Worm (Caenorhabditis elegans) whole organism, L4 larva: ENCODE data around the gene cnp-3.

Experiments
- D1046.2 ChIP-seq: fragments of 200-800 bp; sonication (Bioruptor generic); IDR thresholded peaks from 2 replicates; pipeline ENCODE4 v1.3.6; 2022; ENCODE audit warnings: missing genetic modification characterization, missing compliant biosample characterization
- F10B5.3 ChIP-seq: sonication (generic microtip); optimal IDR thresholded peaks from 2 replicates; lab custom pipeline; 2016; ENCODE audit warnings: mild to moderate bottlenecking, missing genetic modification characterization, missing compliant biosample characterization
- F26F4.8 ChIP-seq: fragments of 200-800 bp; sonication (Bioruptor generic); conservative IDR thresholded peaks from 2 replicates; pipeline ENCODE4 v1.3.6; 2022; ENCODE audit warnings: missing genetic modification characterization, missing compliant biosample characterization
- F37D6.2 ChIP-seq: sonication (generic microtip); optimal IDR thresholded peaks from 2 replicates; lab custom pipeline; 2016; ENCODE audit warnings: mild to moderate bottlenecking, missing genetic modification characterization, missing compliant biosample characterization
- R02D3.7 ChIP-seq: fragments of 150-350 bp; sonication (generic microtip); optimal IDR thresholded peaks from 3 replicates; lab custom pipeline; 2014; ENCODE audit warnings: missing biosample characterization, missing genetic modification characterization
- Y48G9A.11 ChIP-seq: fragments of 200-800 bp; sonication (Bioruptor generic); IDR thresholded peaks from 2 replicates; pipeline ENCODE4 v1.3.6; 2022; ENCODE audit warnings: missing genetic modification reagents, missing genetic modification characterization, missing compliant biosample characterization
- Y75B8A.6 ChIP-seq: fragments of 200-800 bp; sonication (Bioruptor generic); IDR thresholded peaks from 2 replicates; pipeline ENCODE4 v1.3.6; 2022; ENCODE audit warnings: missing genetic modification reagents, missing genetic modification characterization, missing compliant biosample characterization
- ZK546.5 ChIP-seq, 2 experiments: sonication (generic microtip); optimal IDR thresholded peaks; 2 replicates each; lab custom pipeline; 2017; ENCODE audit warnings: missing biosample characterization in 2 of 2, missing genetic modification characterization in 2 of 2
- aha-1 ChIP-seq: fragments of 150-350 bp; peaks from one replicate; lab custom pipeline; 2014; ENCODE audit warnings: missing biosample characterization, missing genetic modification characterization
- aly-2 ChIP-seq: sonication (generic microtip); optimal IDR thresholded peaks from 2 replicates; lab custom pipeline; 2018; ENCODE audit warnings: missing biosample characterization, missing genetic modification characterization
- ceh-44 ChIP-seq: fragments of 200-800 bp; sonication (Bioruptor generic); IDR thresholded peaks from 2 replicates; pipeline ENCODE4 v1.3.6; 2022; ENCODE audit warnings: missing genetic modification reagents, missing genetic modification characterization, missing compliant biosample characterization
- ctbp-1 ChIP-seq: fragments of 200-800 bp; sonication (Bioruptor generic); IDR thresholded peaks from 2 replicates; pipeline ENCODE4 v1.3.6; 2022; ENCODE audit warnings: missing genetic modification reagents, missing genetic modification characterization, missing compliant biosample characterization
- daf-12 ChIP-seq: fragments of 150-350 bp; optimal IDR thresholded peaks from 2 replicates; lab custom pipeline; 2014; ENCODE audit warnings: missing biosample characterization, missing genetic modification reagents, missing genetic modification characterization
- daf-16 ChIP-seq, 3 experiments: sonication (generic microtip); optimal IDR thresholded peaks; 2 replicates each; lab custom pipeline; 2016 to 2017; ENCODE audit warnings: missing genetic modification characterization in 3 of 3, missing genetic modification reagents in 3 of 3, mild to moderate bottlenecking in 2 of 3, missing compliant biosample characterization in 2 of 3, missing biosample characterization in 1 of 3, moderate library complexity in 1 of 3
- daf-8 ChIP-seq: fragments of 200-800 bp; sonication (Bioruptor generic); IDR thresholded peaks from 2 replicates; pipeline ENCODE4 v1.3.6; 2022; ENCODE audit warnings: missing genetic modification characterization, missing compliant biosample characterization
- dmd-6 ChIP-seq: fragments of 200-800 bp; sonication (Bioruptor generic); IDR thresholded peaks from 2 replicates; pipeline ENCODE4 v1.3.6; 2022; ENCODE audit warnings: missing genetic modification reagents, missing genetic modification characterization, missing compliant biosample characterization
- dpl-1 ChIP-seq: fragments of 150-350 bp; optimal IDR thresholded peaks from 2 replicates; lab custom pipeline; 2014; ENCODE audit warnings: missing biosample characterization, missing genetic modification reagents, missing genetic modification characterization
- fkh-10 ChIP-seq: fragments of 150-350 bp; optimal IDR thresholded peaks from 2 replicates; lab custom pipeline; 2014; ENCODE audit warnings: missing biosample characterization, missing genetic modification reagents, missing genetic modification characterization
- fos-1 ChIP-seq: fragments of 150-350 bp; optimal IDR thresholded peaks from 2 replicates; lab custom pipeline; 2014; ENCODE audit warnings: missing biosample characterization, missing genetic modification characterization
- hlh-11 ChIP-seq: fragments of 200-800 bp; sonication (Bioruptor generic); optimal IDR thresholded peaks from 2 replicates; lab custom pipeline; 2018; ENCODE audit warnings: mild to moderate bottlenecking, missing genetic modification characterization, missing compliant biosample characterization
- hlh-30 ChIP-seq: sonication (generic microtip); optimal IDR thresholded peaks from 2 replicates; lab custom pipeline; 2017; ENCODE audit warnings: antibody characterized with exemption, mild to moderate bottlenecking, missing genetic modification characterization, missing compliant biosample characterization; ENCODE audit not compliant: insufficient read depth
- hmg-1.1 ChIP-seq: fragments of 200-800 bp; sonication (Bioruptor generic); IDR thresholded peaks from 2 replicates; pipeline ENCODE4 v1.3.6; 2022; ENCODE audit warnings: missing genetic modification reagents, missing genetic modification characterization, missing compliant biosample characterization
- lim-7 ChIP-seq: fragments of 200-800 bp; sonication (Bioruptor generic); IDR thresholded peaks from 2 replicates; pipeline ENCODE4 v1.3.6; 2022; ENCODE audit warnings: missing genetic modification characterization, missing compliant biosample characterization
- lin-1 ChIP-seq: fragments of 200-800 bp; sonication (Bioruptor generic); IDR thresholded peaks from 2 replicates; pipeline ENCODE4 v1.3.6; 2022; ENCODE audit warnings: missing genetic modification reagents, missing genetic modification characterization, missing compliant biosample characterization
- lin-29 ChIP-seq: fragments of 200-800 bp; sonication (Bioruptor generic); IDR thresholded peaks from 2 replicates; pipeline ENCODE4 v1.3.6; 2022; ENCODE audit warnings: missing genetic modification reagents, missing genetic modification characterization, missing compliant biosample characterization
- lin-38 ChIP-seq: fragments of 200-800 bp; sonication (Bioruptor generic); IDR thresholded peaks from 2 replicates; pipeline ENCODE4 v1.3.6; 2022; ENCODE audit warnings: missing genetic modification reagents, missing genetic modification characterization, missing compliant biosample characterization
- lin-39 ChIP-seq: fragments of 150-350 bp; optimal IDR thresholded peaks from 2 replicates; lab custom pipeline; 2014; ENCODE audit warnings: missing biosample characterization, missing genetic modification reagents, missing genetic modification characterization
- lir-3 ChIP-seq: sonication (generic microtip); optimal IDR thresholded peaks from 2 replicates; lab custom pipeline; 2016; ENCODE audit warnings: mild to moderate bottlenecking, missing genetic modification characterization, missing compliant biosample characterization
- lsy-2 ChIP-seq, 2 experiments: fragments of 150-350 bp in 1 of 2; sonication (generic microtip) in 1 of 2; optimal IDR thresholded peaks; 2 replicates each; lab custom pipeline; 2014 to 2017; ENCODE audit warnings: missing biosample characterization in 2 of 2, missing genetic modification characterization in 2 of 2
- madf-5 ChIP-seq, 2 experiments: fragments of 200-800 bp; sonication (Bioruptor generic); IDR thresholded peaks; 2 replicates each; pipeline ENCODE4 v1.3.6; 2022; ENCODE audit warnings: missing compliant biosample characterization in 2 of 2, missing genetic modification characterization in 2 of 2
- madf-9 ChIP-seq: fragments of 200-800 bp; sonication (Bioruptor generic); conservative IDR thresholded peaks from 2 replicates; pipeline ENCODE4 v1.3.6; 2022; ENCODE audit warnings: missing genetic modification reagents, missing genetic modification characterization, missing compliant biosample characterization
- mes-2 ChIP-seq: sonication (generic microtip); optimal IDR thresholded peaks from 2 replicates; lab custom pipeline; 2016; ENCODE audit warnings: missing genotype, mild to moderate bottlenecking, missing genetic modification characterization, missing compliant biosample characterization; ENCODE audit not compliant: poor library complexity, severe bottlenecking
- mxl-2 ChIP-seq: fragments of 200-800 bp; sonication (Bioruptor generic); conservative IDR thresholded peaks from 2 replicates; pipeline ENCODE4 v1.3.6; 2022; ENCODE audit warnings: missing genetic modification reagents, missing genetic modification characterization, missing compliant biosample characterization
- mxl-3 ChIP-seq: fragments of 200-800 bp; sonication (Bioruptor generic); optimal IDR thresholded peaks from 2 replicates; lab custom pipeline; 2018; ENCODE audit warnings: mild to moderate bottlenecking, missing genetic modification characterization, missing compliant biosample characterization
- nhr-10 ChIP-seq: fragments of 150-350 bp; optimal IDR thresholded peaks from 2 replicates; lab custom pipeline; 2014; ENCODE audit warnings: missing biosample characterization, missing genetic modification characterization
- nhr-237 ChIP-seq: sonication (generic microtip); optimal IDR thresholded peaks from 2 replicates; lab custom pipeline; 2017; ENCODE audit warnings: missing biosample characterization, missing genetic modification characterization
- nhr-28 ChIP-seq: fragments of 150-350 bp; optimal IDR thresholded peaks from 2 replicates; lab custom pipeline; 2014; ENCODE audit warnings: missing biosample characterization, missing genetic modification characterization
- nhr-41 ChIP-seq: fragments of 200-800 bp; sonication (Bioruptor generic); IDR thresholded peaks from 2 replicates; pipeline ENCODE4 v1.3.6; 2022; ENCODE audit warnings: missing genetic modification reagents, missing genetic modification characterization, missing compliant biosample characterization
- nhr-48 ChIP-seq: sonication (generic microtip); optimal IDR thresholded peaks from 2 replicates; lab custom pipeline; 2016; ENCODE audit warnings: mild to moderate bottlenecking, missing genetic modification characterization, missing compliant biosample characterization
- nhr-6 ChIP-seq: fragments of 150-350 bp; optimal IDR thresholded peaks from 2 replicates; lab custom pipeline; 2014; ENCODE audit warnings: missing biosample characterization, missing genetic modification characterization
- nhr-76 ChIP-seq: fragments of 150-350 bp; optimal IDR thresholded peaks from 2 replicates; lab custom pipeline; 2014; ENCODE audit warnings: missing biosample characterization, missing genetic modification characterization
- php-3 ChIP-seq: fragments of 200-800 bp; sonication (Bioruptor generic); IDR thresholded peaks from 2 replicates; pipeline ENCODE4 v1.3.6; 2022; ENCODE audit warnings: missing genetic modification reagents, missing genetic modification characterization, missing compliant biosample characterization
- pqm-1 ChIP-seq: sonication (generic microtip); optimal IDR thresholded peaks from 2 replicates; lab custom pipeline; 2017; ENCODE audit warnings: missing biosample characterization, missing genetic modification characterization
- rbr-2 ChIP-seq: sonication (generic microtip); optimal IDR thresholded peaks from 2 replicates; lab custom pipeline; 2016; ENCODE audit warnings: missing genotype, missing genetic modification characterization, missing compliant biosample characterization
- sdz-12 ChIP-seq: fragments of 200-800 bp; sonication (Bioruptor generic); optimal IDR thresholded peaks from 2 replicates; lab custom pipeline; 2018; ENCODE audit warnings: mild to moderate bottlenecking, missing genetic modification characterization, missing compliant biosample characterization
- skn-1 ChIP-seq: fragments of 150-350 bp; optimal IDR thresholded peaks from 2 replicates; lab custom pipeline; 2014; ENCODE audit warnings: missing biosample characterization, missing genetic modification characterization
- tag-97 ChIP-seq: fragments of 200-800 bp; sonication (Bioruptor generic); IDR thresholded peaks from 2 replicates; pipeline ENCODE4 v1.3.6; 2022; ENCODE audit warnings: missing genetic modification characterization, missing compliant biosample characterization
- unc-130 ChIP-seq: sonication (generic microtip); optimal IDR thresholded peaks from 2 replicates; lab custom pipeline; 2016; ENCODE audit warnings: missing genetic modification reagents, missing genetic modification characterization, missing compliant biosample characterization
- zip-11 ChIP-seq: fragments of 200-800 bp; sonication (Bioruptor generic); IDR thresholded peaks from 2 replicates; pipeline ENCODE4 v1.3.6; 2022; ENCODE audit warnings: missing genetic modification characterization, missing compliant biosample characterization

The cnp-3 gene

ce11 chrX:17149877-17150490 lies 12.1 kb upstream of the cnp-3 start, which contains the start of gene T23C6.4:
Gene T23C6.4, minus strand, starts transcription at chrX:17149927.
- 0 out of 2 replicates have a peak, but pooled peaks have one; percentile 37 for TF ChIP-seq hmg-1.1 (GFP tag; lab: Robert Waterston, UW)
- no peak for TF ChIP-seq hlh-30 (tag; lab: Kevin White, UChicago)
- TF ChIP-seq fos-1 (tag; lab: Kevin White, UChicago): no peak
- TF ChIP-seq aha-1 (tag; lab: Kevin White, UChicago): peak; percentile 65
- TF ChIP-seq mxl-2: no peak
- no peak for TF ChIP-seq lir-3 (tag; lab: Kevin White, UChicago)
- TF ChIP-seq, all 104 proteins: peak for 2

- TF ChIP-seq daf-16 (GFP tag; optimal IDR thresholded peaks at IDR 0.05; lab: Kevin White, UChicago): no peak
- peak; percentile 28 for TF ChIP-seq daf-16 (tag; optimal IDR thresholded peaks at IDR 0.05; lab: Kevin White, UChicago)
- TF ChIP-seq mxl-3 (GFP tag; lab: Kevin White, UChicago): no peak
- TF ChIP-seq R02D3.7 (tag; lab: Kevin White, UChicago): no peak
- TF ChIP-seq lin-29: no peak
- TF ChIP-seq nhr-41 (GFP tag; lab: Robert Waterston, UW): no peak
- no peak for TF ChIP-seq skn-1 (tag; lab: Kevin White, UChicago)
- TF ChIP-seq zip-11 (GFP tag; lab: Robert Waterston, UW): no peak
- TF ChIP-seq nhr-6 (tag; lab: Kevin White, UChicago): peak; percentile 99
- TF ChIP-seq tag-97 (GFP tag; lab: Robert Waterston, UW): no peak
- TF ChIP-seq Y75B8A.6 (GFP tag; lab: Robert Waterston, UW): no peak
- no peak for TF ChIP-seq unc-130 (GFP tag; lab: Kevin White, UChicago)
- TF ChIP-seq Y48G9A.11 (GFP tag; lab: Robert Waterston, UW): no peak
- TF ChIP-seq lir-3 (tag; lab: Kevin White, UChicago): no peak
- TF ChIP-seq fkh-10 (GFP tag; lab: Kevin White, UChicago): no peak
- TF ChIP-seq ceh-44 (GFP tag; lab: Robert Waterston, UW): no peak
- no peak for TF ChIP-seq lsy-2 (tag; optimal IDR thresholded peaks at IDR 0.05; lab: Kevin White, UChicago)
- TF ChIP-seq lim-7: no peak
- no peak for TF ChIP-seq lin-1 (GFP tag; lab: Robert Waterston, UW)
- 0 out of 2 replicates have a peak, but pooled peaks have one; percentile 6 for TF ChIP-seq dmd-6 (GFP tag; lab: Robert Waterston, UW)
- TF ChIP-seq madf-5 (GFP tag; IDR thresholded peaks at IDR 0.05; lab: Robert Waterston, UW): no peak
- TF ChIP-seq nhr-28 (tag; lab: Kevin White, UChicago): peak; percentile 72
- no peak for TF ChIP-seq mes-2
- no peak for TF ChIP-seq F10B5.3 (tag; lab: Kevin White, UChicago)
- peak; percentile 22 for TF ChIP-seq hlh-11 (tag; lab: Kevin White, UChicago)
- no peak for TF ChIP-seq lin-38 (GFP tag; lab: Robert Waterston, UW)
- no peak for TF ChIP-seq nhr-76 (tag; lab: Kevin White, UChicago)
- no peak for TF ChIP-seq F26F4.8
- no peak for TF ChIP-seq madf-9 (GFP tag; lab: Robert Waterston, UW)
- no peak for TF ChIP-seq dpl-1 (GFP tag; lab: Kevin White, UChicago)
- no peak for TF ChIP-seq D1046.2
- TF ChIP-seq daf-12: no peak
- TF ChIP-seq php-3: no peak
- TF ChIP-seq F37D6.2 (tag; lab: Kevin White, UChicago): no peak
- TF ChIP-seq lin-39 (tag; lab: Kevin White, UChicago): no peak
- no peak for TF ChIP-seq aly-2
- no peak for TF ChIP-seq nhr-10 (tag; lab: Kevin White, UChicago)
- TF ChIP-seq daf-8: no peak
- TF ChIP-seq nhr-48 (tag; lab: Kevin White, UChicago): no peak
- no peak for TF ChIP-seq ZK546.5 (tag; optimal IDR thresholded peaks at IDR 0.05; lab: Kevin White, UChicago)
- no peak for TF ChIP-seq nhr-237 (tag; lab: Kevin White, UChicago)
- peak; percentile 97 for TF ChIP-seq pqm-1 (tag; lab: Kevin White, UChicago)
- no peak for TF ChIP-seq ctbp-1 (GFP tag; lab: Robert Waterston, UW)
- TF ChIP-seq sdz-12: no peak
- no peak for TF ChIP-seq rbr-2 (tag; lab: Kevin White, UChicago)
Measured at ce11 chrX:17146545-17146944, 8.6 kb upstream of the cnp-3 start.
